Worm (Caenorhabditis elegans) whole organism, mixed stage, embryonic: ENCODE results near the gene nrx-1.

ENCODE experiments used
- M03D4.4 ChIP-seq: sonication (generic microtip); optimal IDR thresholded peaks from 2 replicates; lab custom pipeline; 2017; ENCODE audit warnings: mild to moderate bottlenecking, missing genetic modification characterization, missing compliant biosample characterization
- bed-3 ChIP-seq: fragments of 200-800 bp; sonication (Bioruptor generic); optimal IDR thresholded peaks from 3 replicates; lab custom pipeline; 2018; ENCODE audit warnings: mild to moderate bottlenecking, missing genetic modification characterization, moderate library complexity, missing compliant biosample characterization
- blmp-1 ChIP-seq: fragments of 150-350 bp; optimal IDR thresholded peaks from 2 replicates; lab custom pipeline; 2014; ENCODE audit warnings: missing biosample characterization, missing genetic modification characterization
- ceh-39 ChIP-seq: fragments of 150-350 bp; optimal IDR thresholded peaks from 2 replicates; lab custom pipeline; 2014; ENCODE audit warnings: missing biosample characterization, missing genetic modification characterization
- ceh-43 ChIP-seq: fragments of 200-800 bp; sonication (Bioruptor generic); optimal IDR thresholded peaks from 2 replicates; lab custom pipeline; 2018; ENCODE audit warnings: mild to moderate bottlenecking, missing genetic modification characterization, moderate library complexity, missing compliant biosample characterization
- ceh-83 ChIP-seq: fragments of 200-800 bp; sonication (Bioruptor generic); optimal IDR thresholded peaks from 2 replicates; lab custom pipeline; 2018; ENCODE audit warnings: mild to moderate bottlenecking, missing genetic modification characterization, missing compliant biosample characterization
- ces-1 ChIP-seq: fragments of 150-350 bp; optimal IDR thresholded peaks from 2 replicates; lab custom pipeline; 2014; ENCODE audit warnings: missing biosample characterization, missing genetic modification reagents, missing genetic modification characterization
- cnd-1 ChIP-seq: fragments of 200-800 bp; sonication (Bioruptor generic); optimal IDR thresholded peaks from 2 replicates; lab custom pipeline; 2018; ENCODE audit warnings: mild to moderate bottlenecking, missing genetic modification characterization, missing compliant biosample characterization
- drap-1 ChIP-seq: fragments of 200-800 bp; sonication (Bioruptor generic); optimal IDR thresholded peaks from 3 replicates; lab custom pipeline; 2018; ENCODE audit warnings: mild to moderate bottlenecking, missing genetic modification characterization, missing compliant biosample characterization
- elt-1 ChIP-seq: sonication (generic microtip); optimal IDR thresholded peaks from 2 replicates; lab custom pipeline; 2017; ENCODE audit warnings: missing genetic modification characterization, mild to moderate bottlenecking, missing compliant biosample characterization, antibody characterized with exemption, moderate library complexity, borderline replicate concordance; ENCODE audit not compliant: insufficient read depth
- elt-3 ChIP-seq: fragments of 150-350 bp; optimal IDR thresholded peaks from 2 replicates; lab custom pipeline; 2014; ENCODE audit warnings: missing biosample characterization, missing genetic modification characterization
- flh-1 ChIP-seq: fragments of 200-800 bp; sonication (Bioruptor generic); optimal IDR thresholded peaks from 2 replicates; lab custom pipeline; 2018; ENCODE audit warnings: mild to moderate bottlenecking, missing genetic modification characterization, moderate library complexity, missing compliant biosample characterization
- ham-2 ChIP-seq: fragments of 200-800 bp; sonication (Bioruptor generic); optimal IDR thresholded peaks from 2 replicates; lab custom pipeline; 2018; ENCODE audit warnings: mild to moderate bottlenecking, missing genetic modification characterization, missing compliant biosample characterization
- hlh-1 ChIP-seq: fragments of 150-350 bp; optimal IDR thresholded peaks from 2 replicates; lab custom pipeline; 2014; ENCODE audit warnings: missing biosample characterization, missing genetic modification reagents, missing genetic modification characterization
- lin-13 ChIP-seq: fragments of 150-350 bp; optimal IDR thresholded peaks from 2 replicates; lab custom pipeline; 2014; ENCODE audit warnings: missing biosample characterization, missing genetic modification characterization
- lin-32 ChIP-seq: fragments of 200-800 bp; sonication (Bioruptor generic); optimal IDR thresholded peaks from 2 replicates; lab custom pipeline; 2018; ENCODE audit warnings: mild to moderate bottlenecking, missing genetic modification characterization, missing compliant biosample characterization
- lsy-2 ChIP-seq: fragments of 150-350 bp; optimal IDR thresholded peaks from 2 replicates; lab custom pipeline; 2014; ENCODE audit warnings: missing biosample characterization, missing genetic modification characterization
- mab-5 ChIP-seq: fragments of 150-350 bp; optimal IDR thresholded peaks from 2 replicates; lab custom pipeline; 2014; ENCODE audit warnings: missing biosample characterization, missing genetic modification characterization
- mep-1 ChIP-seq: fragments of 150-350 bp; optimal IDR thresholded peaks from 2 replicates; lab custom pipeline; 2017; ENCODE audit warnings: missing biosample characterization, missing genetic modification reagents, missing genetic modification characterization, inconsistent platforms
- mls-2 ChIP-seq: sonication (generic microtip); optimal IDR thresholded peaks from 2 replicates; lab custom pipeline; 2016; ENCODE audit warnings: mild to moderate bottlenecking, missing genetic modification characterization, moderate library complexity, missing compliant biosample characterization
- nhr-12 ChIP-seq: fragments of 150-350 bp; optimal IDR thresholded peaks from 2 replicates; lab custom pipeline; 2014; ENCODE audit warnings: missing biosample characterization, missing genetic modification characterization
- nhr-2 ChIP-seq: fragments of 150-350 bp; optimal IDR thresholded peaks from 2 replicates; lab custom pipeline; 2014; ENCODE audit warnings: missing biosample characterization, missing genetic modification characterization
- nhr-237 ChIP-seq: fragments of 150-350 bp; optimal IDR thresholded peaks from 2 replicates; lab custom pipeline; 2014; ENCODE audit warnings: missing biosample characterization, missing genetic modification characterization
- nhr-28 ChIP-seq: fragments of 150-350 bp; optimal IDR thresholded peaks from 2 replicates; lab custom pipeline; 2014; ENCODE audit warnings: missing biosample characterization, missing genetic modification characterization
- nhr-76 ChIP-seq: sonication (generic microtip); optimal IDR thresholded peaks from 2 replicates; lab custom pipeline; 2017; ENCODE audit warnings: missing biosample characterization, missing genetic modification characterization
- pha-4 ChIP-seq: fragments of 150-350 bp; optimal IDR thresholded peaks from 2 replicates; lab custom pipeline; 2018; ENCODE audit warnings: missing biosample characterization, missing genetic modification reagents, missing genetic modification characterization
- sem-2 ChIP-seq: fragments of 200-800 bp; sonication (Bioruptor generic); optimal IDR thresholded peaks from 2 replicates; lab custom pipeline; 2018; ENCODE audit warnings: mild to moderate bottlenecking, missing genetic modification characterization, missing compliant biosample characterization
- snpc-4 ChIP-seq: fragments of 150-350 bp; optimal IDR thresholded peaks from 2 replicates; lab custom pipeline; 2014; ENCODE audit warnings: missing biosample characterization, missing genetic modification characterization
- sptf-1 ChIP-seq: sonication (generic microtip); optimal IDR thresholded peaks from 2 replicates; lab custom pipeline; 2017; ENCODE audit warnings: mild to moderate bottlenecking, missing genetic modification characterization, moderate library complexity, missing compliant biosample characterization
- tbx-8 ChIP-seq: fragments of 200-800 bp; sonication (Bioruptor generic); optimal IDR thresholded peaks from 2 replicates; lab custom pipeline; 2018; ENCODE audit warnings: mild to moderate bottlenecking, missing genetic modification characterization, moderate library complexity, missing compliant biosample characterization
- unc-120 ChIP-seq: sonication (generic microtip); optimal IDR thresholded peaks from 2 replicates; lab custom pipeline; 2017; ENCODE audit warnings: missing genetic modification characterization, missing compliant biosample characterization; ENCODE audit not compliant: poor library complexity, severe bottlenecking
- unc-39 ChIP-seq: fragments of 150-350 bp; optimal IDR thresholded peaks from 2 replicates; lab custom pipeline; 2014; ENCODE audit warnings: missing biosample characterization, missing genetic modification characterization
- unc-62 ChIP-seq: fragments of 150-350 bp; optimal IDR thresholded peaks from 2 replicates; lab custom pipeline; 2014; ENCODE audit warnings: missing biosample characterization, missing genetic modification reagents, missing genetic modification characterization
- zip-8 ChIP-seq: fragments of 150-350 bp; optimal IDR thresholded peaks from 2 replicates; lab custom pipeline; 2014; ENCODE audit warnings: missing biosample characterization, missing genetic modification characterization
- ztf-11 ChIP-seq: fragments of 150-350 bp; optimal IDR thresholded peaks from 2 replicates; lab custom pipeline; 2014; ENCODE audit warnings: missing biosample characterization, missing genetic modification characterization

Gene nrx-1

ce11 chrV:10807862-10808327, 16.9 kb upstream of the nrx-1 start, which contains the start of gene plrg-1:
Gene plrg-1 (minus strand): TSS chrV:10807912.
- TF ChIP-seq mep-1 (tag; lab: Kevin White, UChicago) (peak; percentile 94), nhr-12 (tag; lab: Kevin White, UChicago) (peak; percentile 77), unc-62 (GFP tag; lab: Kevin White, UChicago) (peak; percentile 25), ces-1 (GFP tag; lab: Kevin White, UChicago) (peak; percentile 74), ham-2 (GFP tag; lab: Kevin White, UChicago) (peak; percentile 90), lin-13 (tag; lab: Kevin White, UChicago) (peak; percentile 89), flh-1 (GFP tag; lab: Kevin White, UChicago) (peak; percentile 58), drap-1 (GFP tag; lab: Kevin White, UChicago) (peak; percentile 90), M03D4.4 (peak; percentile 88), elt-3 (tag; lab: Kevin White, UChicago) (no peak), lin-32 (GFP tag; lab: Kevin White, UChicago) (peak; percentile 79), unc-120 (peak; percentile 80), tbx-8 (GFP tag; lab: Kevin White, UChicago) (no peak), ceh-39 (peak; percentile 1), snpc-4 (no peak), cnd-1 (peak; percentile 89), bed-3 (GFP tag; lab: Kevin White, UChicago) (peak; percentile 67), hlh-1 (tag; lab: Kevin White, UChicago) (peak; percentile 71), nhr-28 (tag; lab: Kevin White, UChicago) (no peak), sem-2 (peak; percentile 47), ztf-11 (tag; lab: Kevin White, UChicago) (peak; percentile 93), sptf-1 (tag; lab: Kevin White, UChicago) (peak; percentile 94), mab-5 (tag; lab: Kevin White, UChicago) (peak; percentile 76), nhr-237 (tag; lab: Kevin White, UChicago) (peak; percentile 79), ceh-83 (peak; percentile 48), mls-2 (tag; lab: Kevin White, UChicago) (peak; percentile 93), elt-1 (tag; lab: Kevin White, UChicago) (peak; percentile 33), ceh-43 (peak; percentile 88), nhr-2 (tag; lab: Kevin White, UChicago) (peak; percentile 40), blmp-1 (tag; lab: Kevin White, UChicago) (peak; percentile 11), pha-4 (tag; lab: Kevin White, UChicago) (peak; percentile 95), zip-8 (no peak), lsy-2 (tag; lab: Kevin White, UChicago) (peak; percentile 76), nhr-76 (tag; lab: Kevin White, UChicago) (peak; percentile 78), unc-39 (peak; percentile 49)

DNA sequence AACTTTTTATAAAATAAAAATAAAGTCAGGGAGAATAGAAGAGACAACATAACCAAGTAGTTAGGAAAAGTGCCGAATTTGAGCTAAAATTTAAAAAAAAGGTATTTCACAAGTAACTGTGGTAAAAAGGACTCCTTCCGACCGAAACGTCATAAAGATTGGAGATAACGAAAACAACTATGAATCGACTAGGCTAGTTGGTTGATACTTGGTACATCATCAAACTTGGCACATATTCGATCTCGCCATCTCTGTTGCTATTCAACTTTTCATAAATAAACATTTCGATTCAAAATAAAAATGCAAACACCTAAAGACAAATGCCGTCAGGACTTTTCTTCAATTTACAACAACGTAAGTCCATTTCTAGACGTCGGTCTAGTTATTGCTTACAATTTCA, 13.0 kb upstream of the nrx-1 start, which contains the start of gene C29A12.22:
Gene C29A12.22 (plus strand): TSS at position 301 of the 400 bp plus-strand sequence.
- TF ChIP-seq blmp-1 (tag; lab: Kevin White, UChicago): no peak
- TF ChIP-seq ztf-11 (tag; lab: Kevin White, UChicago): no peak
- no peak for TF ChIP-seq mls-2 (tag; lab: Kevin White, UChicago)
- no peak for TF ChIP-seq M03D4.4
- TF ChIP-seq unc-120: no peak
- no peak for TF ChIP-seq elt-1 (tag; lab: Kevin White, UChicago)
- no peak for TF ChIP-seq ces-1 (GFP tag; lab: Kevin White, UChicago)
- TF ChIP-seq pha-4 (tag; lab: Kevin White, UChicago): no peak
- TF ChIP-seq flh-1 (GFP tag; lab: Kevin White, UChicago): no peak
- no peak for TF ChIP-seq sptf-1 (tag; lab: Kevin White, UChicago)
- TF ChIP-seq drap-1 (GFP tag; lab: Kevin White, UChicago): no peak
- TF ChIP-seq snpc-4: no peak
- TF ChIP-seq nhr-2 (tag; lab: Kevin White, UChicago): no peak
- no peak for TF ChIP-seq ceh-83
- TF ChIP-seq nhr-12 (tag; lab: Kevin White, UChicago): no peak
- TF ChIP-seq ham-2 (GFP tag; lab: Kevin White, UChicago): no peak
- TF ChIP-seq unc-39: no peak
- no peak for TF ChIP-seq tbx-8 (GFP tag; lab: Kevin White, UChicago)
